Fruit fly (Drosophila melanogaster): ENCODE results near the gene mkg-p.

- TF ChIP-seq psq (optimal IDR thresholded peaks at IDR 0.05): no peak
- no peak for TF ChIP-seq usp (GFP tag; optimal IDR thresholded peaks at IDR 0.05)
- no peak for TF ChIP-seq CG8478 (optimal IDR thresholded peaks at IDR 0.05)
- TF ChIP-seq EcR (GFP tag; optimal IDR thresholded peaks at IDR 0.05): no peak
- no peak for TF ChIP-seq Dll (optimal IDR thresholded peaks at IDR 0.05)
Observed at dm6 chr3L:8374107-8374506, 31.0 kb downstream of the mkg-p start.
